Worm (Caenorhabditis elegans) whole organism, late embryonic: ENCODE results near the gene C07G1.6.
A peak's percentile ranks its signal among the peaks of the same experiment; 100 is the strongest.

Experiments
- C08G9.2 ChIP-seq: sonication (generic microtip); optimal IDR thresholded peaks from 2 replicates; lab custom pipeline; 2016; ENCODE audit warnings: mild to moderate bottlenecking, missing genetic modification characterization, moderate library complexity, missing compliant biosample characterization
- F13H6.1 ChIP-seq: sonication (generic microtip); optimal IDR thresholded peaks from 2 replicates; lab custom pipeline; 2016; ENCODE audit warnings: missing genetic modification characterization, missing compliant biosample characterization
- T23F11.4 ChIP-seq: fragments of 200-800 bp; sonication (Bioruptor generic); optimal IDR thresholded peaks from 2 replicates; lab custom pipeline; 2018; ENCODE audit warnings: mild to moderate bottlenecking, missing genetic modification characterization, missing compliant biosample characterization
- Y22D7AL.16 ChIP-seq: sonication (generic microtip); optimal IDR thresholded peaks from 2 replicates; lab custom pipeline; 2016; ENCODE audit warnings: missing genetic modification characterization, missing compliant biosample characterization
- ama-1 ChIP-seq: fragments of 150-350 bp; optimal IDR thresholded peaks from 2 replicates; lab custom pipeline; 2014
- ceh-14 ChIP-seq: sonication (generic microtip); optimal IDR thresholded peaks from 2 replicates; lab custom pipeline; 2016; ENCODE audit warnings: missing genotype, missing genetic modification characterization, missing compliant biosample characterization
- ceh-18 ChIP-seq: sonication (generic microtip); optimal IDR thresholded peaks from 2 replicates; lab custom pipeline; 2016; ENCODE audit warnings: missing genetic modification characterization, missing compliant biosample characterization
- ceh-31 ChIP-seq: sonication (generic microtip); optimal IDR thresholded peaks from 2 replicates; lab custom pipeline; 2016; ENCODE audit warnings: missing genetic modification characterization, missing compliant biosample characterization
- ceh-34 ChIP-seq: sonication (generic microtip); optimal IDR thresholded peaks from 2 replicates; lab custom pipeline; 2016; ENCODE audit warnings: mild to moderate bottlenecking, missing genetic modification characterization, missing compliant biosample characterization
- ceh-45 ChIP-seq: fragments of 200-800 bp; sonication (Bioruptor generic); IDR thresholded peaks from 2 replicates; pipeline ENCODE4 v1.3.6; 2022; ENCODE audit warnings: missing genetic modification reagents, missing genetic modification characterization, missing compliant biosample characterization
- ceh-48 ChIP-seq: sonication (generic microtip); optimal IDR thresholded peaks from 2 replicates; lab custom pipeline; 2016; ENCODE audit warnings: missing genetic modification characterization, inconsistent platforms, missing compliant biosample characterization
- ceh-6 ChIP-seq: fragments of 200-800 bp; sonication (Bioruptor generic); optimal IDR thresholded peaks from 2 replicates; lab custom pipeline; 2018; ENCODE audit warnings: mild to moderate bottlenecking, missing genetic modification characterization, missing compliant biosample characterization
- ceh-9 ChIP-seq: sonication (generic microtip); optimal IDR thresholded peaks from 2 replicates; lab custom pipeline; 2016; ENCODE audit warnings: mild to moderate bottlenecking, missing genetic modification characterization, inconsistent platforms, missing compliant biosample characterization
- che-1 ChIP-seq: sonication (generic microtip); optimal IDR thresholded peaks from 2 replicates; lab custom pipeline; 2016; ENCODE audit warnings: mild to moderate bottlenecking, missing genetic modification characterization, missing compliant biosample characterization
- dmd-4 ChIP-seq: sonication (generic microtip); optimal IDR thresholded peaks from 2 replicates; lab custom pipeline; 2016; ENCODE audit warnings: borderline replicate concordance, missing genetic modification characterization, missing compliant biosample characterization
- elt-2 ChIP-seq: sonication (generic microtip); optimal IDR thresholded peaks from 2 replicates; lab custom pipeline; 2016; ENCODE audit warnings: missing genetic modification reagents, missing genetic modification characterization, missing compliant biosample characterization
- elt-4 ChIP-seq: sonication (generic microtip); optimal IDR thresholded peaks from 2 replicates; lab custom pipeline; 2016; ENCODE audit warnings: missing genetic modification characterization, missing compliant biosample characterization
- ets-4 ChIP-seq: sonication (generic microtip); optimal IDR thresholded peaks from 2 replicates; lab custom pipeline; 2016; ENCODE audit warnings: missing genetic modification characterization, missing compliant biosample characterization
- eyg-1 ChIP-seq: sonication (generic microtip); optimal IDR thresholded peaks from 2 replicates; lab custom pipeline; 2016; ENCODE audit warnings: missing genotype, missing genetic modification characterization, missing compliant biosample characterization
- fax-1 ChIP-seq: sonication (generic microtip); optimal IDR thresholded peaks from 2 replicates; lab custom pipeline; 2016; ENCODE audit warnings: missing genotype, missing genetic modification characterization, missing compliant biosample characterization
- gmeb-2 ChIP-seq: sonication (generic microtip); optimal IDR thresholded peaks from 2 replicates; lab custom pipeline; 2016; ENCODE audit warnings: missing genetic modification characterization, inconsistent platforms, missing compliant biosample characterization
- hlh-13 ChIP-seq: fragments of 200-800 bp; sonication (Bioruptor generic); optimal IDR thresholded peaks from 2 replicates; lab custom pipeline; 2018; ENCODE audit warnings: mild to moderate bottlenecking, missing genetic modification characterization, missing compliant biosample characterization
- hlh-15 ChIP-seq: sonication (generic microtip); optimal IDR thresholded peaks from 2 replicates; lab custom pipeline; 2016; ENCODE audit warnings: missing genetic modification characterization, missing compliant biosample characterization
- hlh-8 ChIP-seq: sonication (generic microtip); optimal IDR thresholded peaks from 2 replicates; lab custom pipeline; 2016; ENCODE audit warnings: missing genotype, missing genetic modification characterization, missing compliant biosample characterization
- lim-6 ChIP-seq: sonication (generic microtip); optimal IDR thresholded peaks from 2 replicates; lab custom pipeline; 2016; ENCODE audit warnings: missing genetic modification characterization, missing compliant biosample characterization
- lin-11 ChIP-seq: fragments of 200-800 bp; sonication (Bioruptor generic); optimal IDR thresholded peaks from 2 replicates; lab custom pipeline; 2018; ENCODE audit warnings: mild to moderate bottlenecking, missing genetic modification characterization, missing compliant biosample characterization
- madf-2 ChIP-seq: sonication (generic microtip); optimal IDR thresholded peaks from 2 replicates; lab custom pipeline; 2017; ENCODE audit warnings: missing genetic modification characterization, missing compliant biosample characterization
- nfya-1 ChIP-seq: sonication (generic microtip); optimal IDR thresholded peaks from 2 replicates; lab custom pipeline; 2017; ENCODE audit warnings: missing genetic modification characterization, mild to moderate bottlenecking, missing compliant biosample characterization, antibody characterized with exemption, moderate library complexity
- nhr-11 ChIP-seq: fragments of 150-350 bp; optimal IDR thresholded peaks from 2 replicates; lab custom pipeline; 2014; ENCODE audit warnings: missing biosample characterization, missing genetic modification characterization
- nhr-232 ChIP-seq: sonication (generic microtip); optimal IDR thresholded peaks from 2 replicates; lab custom pipeline; 2016; ENCODE audit warnings: missing genetic modification characterization, missing compliant biosample characterization
- odd-2 ChIP-seq: sonication (generic microtip); optimal IDR thresholded peaks from 2 replicates; lab custom pipeline; 2017; ENCODE audit warnings: antibody characterized with exemption, mild to moderate bottlenecking, missing genetic modification characterization, missing compliant biosample characterization
- pag-3 ChIP-seq: sonication (generic microtip); optimal IDR thresholded peaks from 2 replicates; lab custom pipeline; 2016; ENCODE audit warnings: missing compliant biosample characterization, missing genetic modification characterization, borderline replicate concordance
- pax-1 ChIP-seq: fragments of 150-350 bp; optimal IDR thresholded peaks from 2 replicates; lab custom pipeline; 2014; ENCODE audit warnings: missing biosample characterization, missing genetic modification characterization
- pha-2 ChIP-seq: sonication (generic microtip); optimal IDR thresholded peaks from 2 replicates; lab custom pipeline; 2017; ENCODE audit warnings: mild to moderate bottlenecking, missing genetic modification characterization, missing compliant biosample characterization
- pha-4 ChIP-seq: fragments of 150-350 bp; optimal IDR thresholded peaks from 2 replicates; lab custom pipeline; 2018; ENCODE audit warnings: missing biosample characterization, missing genetic modification reagents, missing genetic modification characterization
- pqm-1 ChIP-seq: sonication (generic microtip); optimal IDR thresholded peaks from 2 replicates; lab custom pipeline; 2016; ENCODE audit warnings: missing genetic modification characterization, missing compliant biosample characterization
- ref-2 ChIP-seq: sonication (generic microtip); optimal IDR thresholded peaks from 2 replicates; lab custom pipeline; 2016; ENCODE audit warnings: missing genetic modification characterization, missing compliant biosample characterization
- sdc-2 ChIP-seq: sonication (generic microtip); optimal IDR thresholded peaks from 2 replicates; lab custom pipeline; 2016; ENCODE audit warnings: missing genotype, missing genetic modification characterization, missing compliant biosample characterization
- sox-2 ChIP-seq: fragments of 200-800 bp; sonication (Bioruptor generic); IDR thresholded peaks from 2 replicates; pipeline ENCODE4 v1.3.6; 2022; ENCODE audit warnings: missing genetic modification reagents, missing genetic modification characterization, missing compliant biosample characterization
- syd-9 ChIP-seq: sonication (generic microtip); optimal IDR thresholded peaks from 2 replicates; lab custom pipeline; 2016; ENCODE audit warnings: mild to moderate bottlenecking, missing genetic modification characterization, moderate library complexity, missing compliant biosample characterization
- tbx-7 ChIP-seq: sonication (generic microtip); optimal IDR thresholded peaks from 2 replicates; lab custom pipeline; 2016; ENCODE audit warnings: missing genotype, missing genetic modification characterization, missing compliant biosample characterization
- unc-42 ChIP-seq: sonication (generic microtip); optimal IDR thresholded peaks from 2 replicates; lab custom pipeline; 2016; ENCODE audit warnings: missing genotype, missing genetic modification characterization, missing compliant biosample characterization
- unc-55 ChIP-seq: sonication (generic microtip); optimal IDR thresholded peaks from 2 replicates; lab custom pipeline; 2017; ENCODE audit warnings: missing biosample characterization, missing genetic modification reagents, missing genetic modification characterization
- unc-86 ChIP-seq: sonication (generic microtip); optimal IDR thresholded peaks from 2 replicates; lab custom pipeline; 2016; ENCODE audit warnings: missing genetic modification characterization, missing compliant biosample characterization
- zip-5 ChIP-seq: sonication (generic microtip); optimal IDR thresholded peaks from 2 replicates; lab custom pipeline; 2016; ENCODE audit warnings: missing genetic modification characterization, missing compliant biosample characterization

Gene C07G1.6

ce11 chrIV:8198851-8199250 lies 11.3 kb downstream of the C07G1.6 start, which contains the start of gene wsp-1:
Gene wsp-1, minus strand, starts transcription at chrIV:8198951.
- TF ChIP-seq ceh-6 (GFP tag; lab: Kevin White, UChicago) (no peak), ceh-14 (no peak), F13H6.1 (tag; lab: Kevin White, UChicago) (no peak)

ce11 chrIV:8192878-8193277 lies 17.3 kb downstream of the C07G1.6 start:
- TF ChIP-seq ceh-34 (tag; lab: Kevin White, UChicago) (no peak), odd-2 (tag; lab: Kevin White, UChicago) (no peak), tbx-7 (tag; lab: Kevin White, UChicago) (no peak), pha-2 (tag; lab: Kevin White, UChicago) (no peak), lim-6 (no peak), che-1 (no peak), lin-11 (tag; lab: Kevin White, UChicago) (no peak), ceh-45 (GFP tag; lab: Robert Waterston, UW) (no peak)

ce11 chrIV:8189667-8190066 lies 20.5 kb downstream of the C07G1.6 start:
- TF ChIP-seq sdc-2 (tag; lab: Kevin White, UChicago) (no peak), nfya-1 (tag; lab: Kevin White, UChicago) (no peak), elt-2 (tag; lab: Kevin White, UChicago) (no peak), sox-2 (no peak), odd-2 (tag; lab: Kevin White, UChicago) (no peak), zip-5 (tag; lab: Kevin White, UChicago) (no peak), ceh-31 (tag; lab: Kevin White, UChicago) (no peak), ceh-18 (tag; lab: Kevin White, UChicago) (no peak), pha-4 (no peak), pax-1 (tag; lab: Kevin White, UChicago) (no peak), eyg-1 (tag; lab: Kevin White, UChicago) (no peak), hlh-15 (tag; lab: Kevin White, UChicago) (no peak), pqm-1 (tag; lab: Kevin White, UChicago) (no peak), unc-55 (no peak), fax-1 (tag; lab: Kevin White, UChicago) (no peak), nhr-11 (tag; lab: Kevin White, UChicago) (no peak), elt-4 (no peak), dmd-4 (tag; lab: Kevin White, UChicago) (no peak), ceh-48 (tag; lab: Kevin White, UChicago) (no peak), unc-42 (tag; lab: Kevin White, UChicago) (no peak)

- TF ChIP-seq nhr-232 (tag; lab: Kevin White, UChicago): no peak
- TF ChIP-seq ama-1 (lab: Kevin White, UChicago): peak; percentile 57
Measured at ce11 chrIV:8188421-8189112, 21.6 kb downstream of the C07G1.6 start.

ce11 chrIV:8183313-8183712 lies 26.9 kb downstream of the C07G1.6 start:
- TF ChIP-seq unc-86 (tag; lab: Kevin White, UChicago) (no peak), madf-2 (tag; lab: Kevin White, UChicago) (no peak), ref-2 (tag; lab: Kevin White, UChicago) (peak; percentile 63), ama-1 (lab: Kevin White, UChicago) (no peak), dmd-4 (tag; lab: Kevin White, UChicago) (no peak), ceh-9 (tag; lab: Kevin White, UChicago) (no peak), pag-3 (tag; lab: Kevin White, UChicago) (no peak), C08G9.2 (tag; lab: Kevin White, UChicago) (peak; percentile 13), ets-4 (tag; lab: Kevin White, UChicago) (no peak), hlh-8 (tag; lab: Kevin White, UChicago) (no peak), ceh-6 (GFP tag; lab: Kevin White, UChicago) (no peak), che-1 (no peak), syd-9 (tag; lab: Kevin White, UChicago) (peak; percentile 21), gmeb-2 (tag; lab: Kevin White, UChicago) (no peak), unc-42 (tag; lab: Kevin White, UChicago) (peak; percentile 70), Y22D7AL.16 (tag; lab: Kevin White, UChicago) (no peak), odd-2 (tag; lab: Kevin White, UChicago) (no peak), pha-2 (tag; lab: Kevin White, UChicago) (no peak), hlh-13 (no peak), T23F11.4 (no peak), ceh-14 (peak; percentile 44), pha-4 (no peak), sdc-2 (tag; lab: Kevin White, UChicago) (peak; percentile 35)
